Fruit fly (Drosophila melanogaster) whole organism, embryonic: ENCODE results near the gene CG5390.

ENCODE experiments used
- Adf1 ChIP-seq: fragments of 200-800 bp; sonication (Bioruptor generic); IDR thresholded peaks from 2 replicates; pipeline ENCODE4 v1.3.6; 2022; ENCODE audit warnings: missing biosample characterization, missing genetic modification characterization
- B-H1 ChIP-seq: fragments of 200-800 bp; sonication (Bioruptor generic); IDR thresholded peaks from 3 replicates; pipeline ENCODE4 v1.3.6; 2022; ENCODE audit warnings: missing biosample characterization, missing genetic modification characterization
- CG10274 ChIP-seq: fragments of 200-800 bp; sonication (Bioruptor generic); optimal IDR thresholded peaks from 3 replicates; lab custom pipeline; 2017; ENCODE audit warnings: missing biosample characterization, mild to moderate bottlenecking, missing genetic modification characterization
- CG11247 ChIP-seq: fragments of 200-800 bp; sonication (Bioruptor generic); IDR thresholded peaks from 2 replicates; pipeline ENCODE4 v1.3.6; 2022; ENCODE audit warnings: missing biosample characterization, missing genetic modification characterization
- CG14667 ChIP-seq: fragments of 200-800 bp; sonication (Bioruptor generic); IDR thresholded peaks from 2 replicates; pipeline ENCODE4 v1.3.6; 2022; ENCODE audit warnings: missing biosample characterization, missing genetic modification characterization
- CG17802 ChIP-seq: fragments of 200-800 bp; sonication (Bioruptor generic); optimal IDR thresholded peaks from 2 replicates; lab custom pipeline; 2018; ENCODE audit warnings: missing biosample characterization, mild to moderate bottlenecking, missing genetic modification characterization, moderate library complexity
- CG17829 ChIP-seq: fragments of 200-800 bp; optimal IDR thresholded peaks from 2 replicates; lab custom pipeline; 2019; ENCODE audit warnings: missing biosample characterization, mild to moderate bottlenecking, missing genetic modification characterization, moderate library complexity
- CG18599 ChIP-seq: fragments of 200-800 bp; sonication (Bioruptor generic); optimal IDR thresholded peaks from 3 replicates; lab custom pipeline; 2017; ENCODE audit warnings: missing biosample characterization, missing genetic modification characterization, mild to moderate bottlenecking, moderate library complexity, missing genetic modification reagents
- CG2202 ChIP-seq: fragments of 200-800 bp; sonication (Bioruptor generic); optimal IDR thresholded peaks from 2 replicates; lab custom pipeline; 2018; ENCODE audit warnings: missing biosample characterization, mild to moderate bottlenecking, missing genetic modification characterization
- CG2875 ChIP-seq: fragments of 200-800 bp; sonication (Bioruptor generic); optimal IDR thresholded peaks from 2 replicates; lab custom pipeline; 2017; ENCODE audit warnings: missing biosample characterization, mild to moderate bottlenecking, missing genetic modification characterization, missing genetic modification reagents
- CG31224 ChIP-seq: fragments of 200-800 bp; sonication (Bioruptor generic); IDR thresholded peaks from 2 replicates; pipeline ENCODE4 v1.3.6; 2022; ENCODE audit warnings: missing biosample characterization, missing genetic modification characterization
- CG32532 ChIP-seq: fragments of 200-800 bp; sonication (Bioruptor generic); IDR thresholded peaks from 2 replicates; pipeline ENCODE4 v1.3.6; 2022; ENCODE audit warnings: missing biosample characterization, missing genetic modification characterization
- CG32772 ChIP-seq: fragments of 200-800 bp; sonication (Bioruptor generic); IDR thresholded peaks from 2 replicates; pipeline ENCODE4 v1.3.6; 2022; ENCODE audit warnings: missing biosample characterization, missing genetic modification characterization
- CG33213 ChIP-seq: fragments of 200-800 bp; sonication (Bioruptor generic); optimal IDR thresholded peaks from 3 replicates; lab custom pipeline; 2016; ENCODE audit warnings: missing biosample characterization, missing genetic modification characterization
- CG3995 ChIP-seq: fragments of 200-800 bp; sonication (Bioruptor generic); optimal IDR thresholded peaks from 3 replicates; lab custom pipeline; 2016; ENCODE audit warnings: missing biosample characterization, missing genetic modification characterization
- CG4820 ChIP-seq: fragments of 200-800 bp; sonication (Bioruptor generic); optimal IDR thresholded peaks from 3 replicates; lab custom pipeline; 2016; ENCODE audit warnings: missing biosample characterization, missing genetic modification characterization
- CG7271 ChIP-seq: fragments of 200-800 bp; sonication (Bioruptor generic); optimal IDR thresholded peaks from 2 replicates; lab custom pipeline; 2018; ENCODE audit warnings: missing biosample characterization, mild to moderate bottlenecking, missing genetic modification characterization, moderate library complexity
- CG8290 ChIP-seq, 3 experiments: fragments of 200-800 bp; sonication (Bioruptor generic); optimal IDR thresholded peaks; 2 replicates each; lab custom pipeline; 2016 to 2019; ENCODE audit warnings: missing biosample characterization in 3 of 3, missing genetic modification characterization in 3 of 3, mild to moderate bottlenecking in 2 of 3, moderate library complexity in 1 of 3
- CG9609 ChIP-seq: fragments of 200-800 bp; sonication (Bioruptor generic); optimal IDR thresholded peaks from 3 replicates; lab custom pipeline; 2016; ENCODE audit warnings: missing biosample characterization, missing genetic modification characterization
- HLH3B ChIP-seq: fragments of 200-800 bp; sonication (Bioruptor generic); IDR thresholded peaks from 2 replicates; pipeline ENCODE4 v1.3.6; 2022; ENCODE audit warnings: missing biosample characterization, missing genetic modification characterization
- HLH4C ChIP-seq: fragments of 200-800 bp; sonication (Bioruptor generic); IDR thresholded peaks from 3 replicates; pipeline ENCODE4 v1.3.6; 2022; ENCODE audit warnings: missing biosample characterization, missing genetic modification characterization; ENCODE audit not compliant: partially characterized antibody
- HmgZ ChIP-seq: fragments of 200-800 bp; sonication (Bioruptor generic); optimal IDR thresholded peaks from 2 replicates; lab custom pipeline; 2018; ENCODE audit warnings: missing biosample characterization, mild to moderate bottlenecking, missing genetic modification characterization
- Lhr ChIP-seq: fragments of 200-800 bp; sonication (Bioruptor generic); optimal IDR thresholded peaks from 3 replicates; lab custom pipeline; 2017; ENCODE audit warnings: mild to moderate bottlenecking, missing biosample characterization, missing genetic modification reagents, missing genetic modification characterization
- Mrtf ChIP-seq: fragments of 200-800 bp; sonication (Bioruptor generic); IDR thresholded peaks from 3 replicates; pipeline ENCODE4 v1.3.6; 2022; ENCODE audit warnings: missing biosample characterization, missing genetic modification characterization
- Oaz ChIP-seq: fragments of 200-800 bp; sonication (Bioruptor generic); IDR thresholded peaks from 2 replicates; pipeline ENCODE4 v1.3.6; 2022; ENCODE audit warnings: missing biosample characterization, missing genetic modification characterization
- Opbp ChIP-seq: fragments of 200-800 bp; sonication (Bioruptor generic); IDR thresholded peaks from 3 replicates; pipeline ENCODE4 v1.3.6; 2022; ENCODE audit warnings: missing biosample characterization, missing genetic modification characterization; ENCODE audit not compliant: partially characterized antibody
- Sry-δ ChIP-seq: fragments of 200-800 bp; sonication (Bioruptor generic); optimal IDR thresholded peaks from 2 replicates; lab custom pipeline; 2016; ENCODE audit warnings: missing biosample characterization, missing genetic modification characterization
- Stat92E ChIP-seq, 3 experiments: fragments of >200 bp in 2 of 3; fragments of 200-800 bp in 1 of 3; sonication (Bioruptor generic) in 1 of 3; optimal IDR thresholded peaks; 2 replicates each; lab custom pipeline; 2017 to 2019; ENCODE audit warnings: missing biosample characterization in 3 of 3, missing genetic modification characterization in 3 of 3, mild to moderate bottlenecking in 1 of 3, moderate library complexity in 1 of 3
- ab ChIP-seq: fragments of 200-800 bp; sonication (Bioruptor generic); optimal IDR thresholded peaks from 2 replicates; lab custom pipeline; 2016; ENCODE audit warnings: missing biosample characterization, missing genetic modification characterization
- amos ChIP-seq: fragments of 200-800 bp; sonication (Bioruptor generic); IDR thresholded peaks from 2 replicates; pipeline ENCODE4 v1.3.6; 2022; ENCODE audit warnings: missing biosample characterization, missing genetic modification characterization; ENCODE audit not compliant: partially characterized antibody
- ara ChIP-seq: fragments of 200-800 bp; sonication (Bioruptor generic); IDR thresholded peaks from 2 replicates; pipeline ENCODE4 v1.3.6; 2022; ENCODE audit warnings: missing biosample characterization, missing genetic modification characterization
- da ChIP-seq: fragments of 200-800 bp; sonication (Bioruptor generic); optimal IDR thresholded peaks from 2 replicates; lab custom pipeline; 2016; ENCODE audit warnings: missing biosample characterization, missing genetic modification characterization
- dm ChIP-seq: fragments of 200-800 bp; sonication (Bioruptor generic); optimal IDR thresholded peaks from 3 replicates; lab custom pipeline; 2016; ENCODE audit warnings: missing biosample characterization, missing genetic modification characterization
- dmrt11E ChIP-seq: fragments of 200-800 bp; sonication (Bioruptor generic); optimal IDR thresholded peaks from 3 replicates; lab custom pipeline; 2018; ENCODE audit warnings: missing biosample characterization, mild to moderate bottlenecking, missing genetic modification characterization, moderate library complexity
- grn ChIP-seq: fragments of 200-800 bp; sonication (Bioruptor generic); optimal IDR thresholded peaks from 3 replicates; lab custom pipeline; 2017; ENCODE audit warnings: missing biosample characterization, missing genetic modification characterization
- ham ChIP-seq: fragments of 200-800 bp; sonication (Bioruptor generic); IDR thresholded peaks from 2 replicates; pipeline ENCODE4 v1.3.6; 2022; ENCODE audit warnings: missing biosample characterization, missing genetic modification characterization
- hth ChIP-seq: fragments of >200 bp; optimal IDR thresholded peaks from 2 replicates; lab custom pipeline; 2017; ENCODE audit warnings: inconsistent platforms
- jumu ChIP-seq: fragments of 200-800 bp; sonication (Bioruptor generic); optimal IDR thresholded peaks from 3 replicates; lab custom pipeline; 2016; ENCODE audit warnings: missing biosample characterization, missing genetic modification characterization
- kni ChIP-seq: fragments of 200-800 bp; sonication (Bioruptor generic); optimal IDR thresholded peaks from 3 replicates; lab custom pipeline; 2017; ENCODE audit warnings: mild to moderate bottlenecking, missing biosample characterization, missing genetic modification reagents, missing genetic modification characterization
- lmd ChIP-seq: fragments of 200-800 bp; sonication (Bioruptor generic); IDR thresholded peaks from 2 replicates; pipeline ENCODE4 v1.3.6; 2022; ENCODE audit warnings: missing biosample characterization, missing genetic modification characterization
- nerfin-1 ChIP-seq: fragments of 200-800 bp; sonication (Bioruptor generic); optimal IDR thresholded peaks from 3 replicates; lab custom pipeline; 2019; ENCODE audit warnings: missing biosample characterization, mild to moderate bottlenecking, missing genetic modification characterization, moderate library complexity
- oc ChIP-seq: fragments of 200-800 bp; sonication (Bioruptor generic); optimal IDR thresholded peaks from 2 replicates; lab custom pipeline; 2018; ENCODE audit warnings: missing biosample characterization, mild to moderate bottlenecking, missing genetic modification characterization, moderate library complexity
- phol ChIP-seq: fragments of 200-800 bp; sonication (Bioruptor generic); optimal IDR thresholded peaks from 3 replicates; lab custom pipeline; 2018; ENCODE audit warnings: missing biosample characterization, mild to moderate bottlenecking, missing genetic modification characterization, moderate library complexity
- rib ChIP-seq: fragments of 200-800 bp; sonication (Bioruptor generic); IDR thresholded peaks from 2 replicates; pipeline ENCODE4 v1.3.6; 2022; ENCODE audit warnings: missing biosample characterization, missing genetic modification characterization
- schlank ChIP-seq: fragments of 200-800 bp; sonication (Bioruptor generic); optimal IDR thresholded peaks from 2 replicates; lab custom pipeline; 2018; ENCODE audit warnings: missing biosample characterization, mild to moderate bottlenecking, missing genetic modification characterization
- sens ChIP-seq: fragments of 200-800 bp; sonication (Bioruptor generic); peaks from one replicate; lab custom pipeline; 2016; ENCODE audit warnings: missing biosample characterization, missing genetic modification characterization
- sqz ChIP-seq: fragments of 200-800 bp; sonication (Bioruptor generic); optimal IDR thresholded peaks from 3 replicates; lab custom pipeline; 2018; ENCODE audit warnings: missing biosample characterization, mild to moderate bottlenecking, missing genetic modification characterization
- stc ChIP-seq: fragments of 200-800 bp; sonication (Bioruptor generic); IDR thresholded peaks from 2 replicates; pipeline ENCODE4 v1.3.6; 2022; ENCODE audit warnings: missing biosample characterization, missing genetic modification characterization
- vvl ChIP-seq: fragments of 200-800 bp; sonication (Bioruptor generic); IDR thresholded peaks from 2 replicates; pipeline ENCODE4 v1.3.6; 2022; ENCODE audit warnings: missing biosample characterization, missing genetic modification characterization
- wdn ChIP-seq: fragments of 200-800 bp; sonication (Bioruptor generic); IDR thresholded peaks from 2 replicates; pipeline ENCODE4 v1.3.6; 2022; ENCODE audit warnings: missing biosample characterization, missing genetic modification characterization
- yki ChIP-seq: fragments of >200 bp; optimal IDR thresholded peaks from 3 replicates; lab custom pipeline; 2018
- z ChIP-seq: fragments of 200-800 bp; sonication (Bioruptor generic); IDR thresholded peaks from 3 replicates; pipeline ENCODE4 v1.3.6; 2022; ENCODE audit warnings: missing biosample characterization, missing genetic modification characterization

CG5390 gene

dm6 chr2L:10342471-10342870 lies 36.1 kb upstream of the CG5390 start, which contains the start of gene Sps2 (continued):
- TF ChIP-seq CG8290 (GFP tag; optimal IDR thresholded peaks at IDR 0.05; lab: Kevin White, UChicago) (peak; percentile 48), CG8290 (tag; optimal IDR thresholded peaks at IDR 0.05; lab: Kevin White, UChicago) (peak in 1 of 2 experiments; percentile 53), oc (tag; lab: Kevin White, UChicago) (no peak), wdn (GFP tag; lab: Robert Waterston, UW) (no peak), Oaz (no peak), CG17802 (no peak), ham (GFP tag; lab: Robert Waterston, UW) (no peak), hth (lab: Kevin White, UChicago) (no peak), CG9609 (GFP tag; lab: Kevin White, UChicago) (no peak), CG14667 (GFP tag; lab: Robert Waterston, UW) (no peak), sens (no peak), rib (no peak), CG2875 (GFP tag; lab: Kevin White, UChicago) (no peak), nerfin-1 (tag; lab: Kevin White, UChicago) (no peak), grn (GFP tag; lab: Kevin White, UChicago) (peak; percentile 94), stc (GFP tag; lab: Robert Waterston, UW) (no peak), CG32772 (GFP tag; lab: Robert Waterston, UW) (no peak), Opbp (GFP tag; lab: Robert Waterston, UW) (peak; percentile 83), HmgZ (tag; lab: Kevin White, UChicago) (peak; percentile 23), CG17829 (peak; percentile 42), ab (GFP tag; lab: Kevin White, UChicago) (no peak), schlank (tag; lab: Kevin White, UChicago) (no peak), CG33213 (no peak), CG2202 (tag; lab: Kevin White, UChicago) (no peak), kni (GFP tag; lab: Kevin White, UChicago) (no peak), CG32532 (GFP tag; lab: Robert Waterston, UW) (peak; percentile 37; the same call in 1 of the 2 replicates), CG11247 (GFP tag; lab: Robert Waterston, UW) (no peak), CG4820 (GFP tag; lab: Kevin White, UChicago) (no peak), Adf1 (no peak), jumu (GFP tag; lab: Kevin White, UChicago) (no peak), Lhr (GFP tag; lab: Kevin White, UChicago) (no peak), CG7271 (tag; lab: Kevin White, UChicago) (no peak), da (no peak), HLH3B (GFP tag; lab: Robert Waterston, UW) (no peak), Sry-δ (peak; percentile 84), Stat92E (GFP tag; optimal IDR thresholded peaks at IDR 0.05; lab: Kevin White, UChicago) (peak in 1 of 3 experiments; percentile 39), sqz (GFP tag; lab: Kevin White, UChicago) (no peak), CG10274 (no peak), CG18599 (GFP tag; lab: Kevin White, UChicago) (no peak), lmd (GFP tag; lab: Robert Waterston, UW) (no peak), yki (lab: Kevin White, UChicago) (no peak), dm (GFP tag; lab: Kevin White, UChicago) (no peak), vvl (GFP tag; lab: Robert Waterston, UW) (peak; percentile 35), Mrtf (no peak), CG3995 (GFP tag; lab: Kevin White, UChicago) (no peak), phol (tag; lab: Kevin White, UChicago) (peak; percentile 42), HLH4C (GFP tag; lab: Robert Waterston, UW) (peak; percentile 53; the same call in 1 of the 3 replicates), z (no peak), CG31224 (GFP tag; lab: Robert Waterston, UW) (no peak), ara (GFP tag; lab: Robert Waterston, UW) (no peak), B-H1 (GFP tag; lab: Robert Waterston, UW) (no peak), amos (GFP tag; lab: Robert Waterston, UW) (peak; percentile 80; the same call in 1 of the 2 replicates), dmrt11E (tag; lab: Kevin White, UChicago) (no peak)
